Fruit fly (Drosophila melanogaster): ENCODE measurements around the gene CG14722.

The CG14722 gene

dm6 chr3R:11741730-11742203 lies at the start of gene CG14722, which contains the start of gene Blm:
TSS of gene CG14722 (plus strand) at chr3R:11741890.
TSS of gene Blm (minus strand) at chr3R:11741783.
- no peak for TF ChIP-seq CG17801 (GFP tag; optimal IDR thresholded peaks at IDR 0.05; ENCODE audit: partially characterized antibody)

dm6 chr3R:11692504-11692903 lies 49.2 kb upstream of the CG14722 start:
- TF ChIP-seq CG17801 (GFP tag; optimal IDR thresholded peaks at IDR 0.05; ENCODE audit: partially characterized antibody): no peak

dm6 chr3R:11694311-11695305 lies 47.1 kb upstream of the CG14722 start, which contains the start of gene Fer3:
TSS of gene Fer3 (minus strand) at chr3R:11694311.
- TF ChIP-seq CG17801 (GFP tag; optimal IDR thresholded peaks at IDR 0.05; ENCODE audit: partially characterized antibody): no peak

dm6 chr3R:11696209-11696608 lies 45.5 kb upstream of the CG14722 start, which contains the start of gene CG14717:
TSS of gene CG14717 (plus strand) at chr3R:11696509.
- TF ChIP-seq CG17801 (GFP tag; optimal IDR thresholded peaks at IDR 0.05; ENCODE audit: partially characterized antibody): no peak

- no peak for TF ChIP-seq CG17801 (GFP tag; optimal IDR thresholded peaks at IDR 0.05; ENCODE audit: partially characterized antibody)
These were observed 41.4 kb upstream of the CG14722 start, which contains the start of gene CG14718 for dm6 chr3R:11700314-11700713. TSS of gene CG14718 (plus strand) at chr3R:11700614.

- no peak for TF ChIP-seq CG17801 (GFP tag; optimal IDR thresholded peaks at IDR 0.05; ENCODE audit: partially characterized antibody)
These were observed 38.0 kb upstream of the CG14722 start, which contains the start of gene I-t for dm6 chr3R:11703730-11704129. TSS of gene I-t (plus strand) at chr3R:11704030.

dm6 chr3R:11711376-11711775 lies 30.3 kb upstream of the CG14722 start, which contains the start of gene CG14720:
TSS of gene CG14720 (plus strand) at chr3R:11711676.
- TF ChIP-seq CG17801 (GFP tag; optimal IDR thresholded peaks at IDR 0.05; ENCODE audit: partially characterized antibody): no peak

dm6 chr3R:11721593-11721992 lies 20.1 kb upstream of the CG14722 start, which contains the start of gene CG12594:
TSS of gene CG12594 (plus strand) at chr3R:11721734.
- no peak for TF ChIP-seq CG17801 (GFP tag; optimal IDR thresholded peaks at IDR 0.05; ENCODE audit: partially characterized antibody)

- no peak for TF ChIP-seq CG17801 (GFP tag; optimal IDR thresholded peaks at IDR 0.05; ENCODE audit: partially characterized antibody)
These were observed 6.4 kb upstream of the CG14722 start, which contains the start of gene CG14721 for dm6 chr3R:11735337-11735736. TSS of gene CG14721 (plus strand) at chr3R:11735447.

dm6 chr3R:11749297-11750293 lies 7.9 kb downstream of the CG14722 start, which contains the start of gene CG6923:
TSS of gene CG6923 (minus strand) at chr3R:11750029.
- TF ChIP-seq CG17801 (GFP tag; optimal IDR thresholded peaks at IDR 0.05; ENCODE audit: partially characterized antibody): peak; percentile 35

- no peak for TF ChIP-seq CG17801 (GFP tag; optimal IDR thresholded peaks at IDR 0.05; ENCODE audit: partially characterized antibody)
These were observed 8.5 kb downstream of the CG14722 start, which contains the start of gene CG43062 for dm6 chr3R:11750294-11750432. TSS of gene CG43062 (plus strand) at chr3R:11750333.

- no peak for TF ChIP-seq CG17801 (GFP tag; optimal IDR thresholded peaks at IDR 0.05; ENCODE audit: partially characterized antibody)
These were observed 10.1 kb downstream of the CG14722 start for dm6 chr3R:11751756-11752155.

- TF ChIP-seq CG17801 (GFP tag; optimal IDR thresholded peaks at IDR 0.05; ENCODE audit: partially characterized antibody): no peak
These were observed 15.1 kb downstream of the CG14722 start for dm6 chr3R:11756762-11757161.

dm6 chr3R:11757197-11757856 lies 15.6 kb downstream of the CG14722 start:
- TF ChIP-seq CG17801 (GFP tag; optimal IDR thresholded peaks at IDR 0.05; ENCODE audit: partially characterized antibody): no peak
